Worm (Caenorhabditis elegans) whole organism, late embryonic: ENCODE data around the gene F21C10.19.

Experiments used
- elt-2 ChIP-seq: sonication (generic microtip); optimal IDR thresholded peaks from 2 replicates; lab custom pipeline; 2016; ENCODE audit warnings: missing genetic modification reagents, missing genetic modification characterization, missing compliant biosample characterization
- lim-6 ChIP-seq: sonication (generic microtip); optimal IDR thresholded peaks from 2 replicates; lab custom pipeline; 2016; ENCODE audit warnings: missing genetic modification characterization, missing compliant biosample characterization

DNA sequence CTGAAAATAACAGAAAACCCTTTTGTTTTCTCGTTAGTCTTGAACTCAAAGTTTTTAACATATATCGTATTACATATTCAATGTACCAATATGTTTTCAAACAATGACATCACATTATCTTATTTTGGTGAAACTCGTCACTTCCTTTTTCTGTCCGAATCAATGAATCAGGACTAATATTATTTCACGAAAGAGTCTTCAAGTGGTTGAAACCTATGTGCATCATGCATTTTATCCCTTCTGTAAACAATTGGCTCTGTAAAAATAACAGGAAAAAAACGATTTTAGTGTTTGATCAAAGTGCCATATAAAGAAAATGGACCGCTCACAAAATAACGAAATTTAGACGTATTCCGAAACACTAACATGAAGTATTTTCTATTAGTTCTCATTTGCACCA lies 22.6 kb upstream of the F21C10.19 start, which contains the start of gene F21C10.18:
- TF ChIP-seq elt-2 (tag; lab: Kevin White, UChicago) (no peak), lim-6 (tag; lab: Kevin White, UChicago) (no peak)
